Fruit fly (Drosophila melanogaster) whole organism, wandering third instar larva: ENCODE data around the gene Hsp67Ba.

Experiments
- Abd-B ChIP-seq: fragments of >200 bp; optimal IDR thresholded peaks from 2 replicates; lab custom pipeline; 2017; ENCODE audit warnings: missing biosample characterization, missing genetic modification characterization
- GATAd ChIP-seq: sonication (Bioruptor generic); optimal IDR thresholded peaks from 2 replicates; lab custom pipeline; 2016; ENCODE audit warnings: missing biosample characterization, missing genetic modification characterization
- HLH106 ChIP-seq: fragments of 200-800 bp; optimal IDR thresholded peaks from 3 replicates; lab custom pipeline; 2019; ENCODE audit warnings: missing biosample characterization, mild to moderate bottlenecking, missing genetic modification characterization, moderate library complexity
- Mio ChIP-seq: sonication (Bioruptor generic); optimal IDR thresholded peaks from 2 replicates; lab custom pipeline; 2016; ENCODE audit warnings: missing biosample characterization, missing genetic modification characterization
- Myc ChIP-seq: fragments of >200 bp; optimal IDR thresholded peaks from 2 replicates; lab custom pipeline; 2017
- OdsH ChIP-seq: fragments of 200-800 bp; sonication (Bioruptor generic); optimal IDR thresholded peaks from 2 replicates; lab custom pipeline; 2016; ENCODE audit warnings: missing biosample characterization, mild to moderate bottlenecking, missing genetic modification characterization
- br ChIP-seq: fragments of 200-800 bp; sonication (Bioruptor generic); optimal IDR thresholded peaks from 2 replicates; lab custom pipeline; 2016; ENCODE audit warnings: missing biosample characterization, missing genetic modification characterization
- dl ChIP-seq, 2 experiments: fragments of 175-275, 200-275 bp in 1 of 2; fragments of 200-275 bp in 1 of 2; sonication (Bioruptor generic); optimal IDR thresholded peaks; lab custom pipeline; 2018; ENCODE audit warnings: mild to moderate bottlenecking in 2 of 2, missing biosample characterization in 2 of 2, missing genetic modification characterization in 2 of 2, moderate library complexity in 2 of 2; ENCODE audit not compliant: partially characterized antibody in 2 of 2, insufficient read depth in 1 of 2
- dsf ChIP-seq: sonication (Bioruptor generic); optimal IDR thresholded peaks from 2 replicates; lab custom pipeline; 2016; ENCODE audit warnings: missing biosample characterization, missing genetic modification characterization, borderline replicate concordance
- ey ChIP-seq: fragments of 200-800 bp; sonication (Bioruptor generic); optimal IDR thresholded peaks from 2 replicates; lab custom pipeline; 2016; ENCODE audit warnings: missing biosample characterization, missing genetic modification characterization
- foxo ChIP-seq, 2 experiments: fragments of 200-800 bp; sonication (Bioruptor generic); optimal IDR thresholded peaks; 2 replicates in 1 of 2; 3 replicates in 1 of 2; lab custom pipeline; 2016 to 2017; ENCODE audit warnings: missing biosample characterization in 2 of 2, missing genetic modification characterization in 2 of 2
- fru ChIP-seq: fragments of 200-800 bp; sonication (Bioruptor generic); optimal IDR thresholded peaks from 3 replicates; lab custom pipeline; 2016; ENCODE audit warnings: missing biosample characterization, mild to moderate bottlenecking, missing genetic modification characterization
- pan ChIP-seq: fragments of >200 bp; optimal IDR thresholded peaks from 2 replicates; lab custom pipeline; 2017
- psq ChIP-seq: fragments of 200-800 bp; sonication (Bioruptor generic); optimal IDR thresholded peaks from 3 replicates; lab custom pipeline; 2017; ENCODE audit warnings: missing biosample characterization, mild to moderate bottlenecking, missing genetic modification characterization, moderate library complexity
- sage ChIP-seq: fragments of 200-800 bp; sonication (Bioruptor generic); optimal IDR thresholded peaks from 2 replicates; lab custom pipeline; 2016; ENCODE audit warnings: missing biosample characterization, mild to moderate bottlenecking, missing genetic modification characterization
- tai ChIP-seq: sonication (Bioruptor generic); optimal IDR thresholded peaks from 2 replicates; lab custom pipeline; 2016; ENCODE audit warnings: missing biosample characterization, missing genetic modification characterization
- usp ChIP-seq: fragments of >200 bp; optimal IDR thresholded peaks from 2 replicates; lab custom pipeline; 2017; ENCODE audit warnings: missing biosample characterization, missing genetic modification characterization
- woc ChIP-seq: sonication (Bioruptor generic); optimal IDR thresholded peaks from 2 replicates; lab custom pipeline; 2016; ENCODE audit warnings: missing biosample characterization, mild to moderate bottlenecking, missing genetic modification characterization

Gene Hsp67Ba

dm6 chr3L:9333745-9334382 is 45.5 kb downstream of the Hsp67Ba start, which contains the start of gene PGRP-LA:
TSS of gene PGRP-LA (plus strand) at chr3L:9334332.
- no peak for TF ChIP-seq Abd-B (GFP tag; lab: Kevin White, UChicago)
- no peak for TF ChIP-seq dsf (GFP tag; lab: Kevin White, UChicago)
- no peak for TF ChIP-seq OdsH (GFP tag; lab: Kevin White, UChicago)
- TF ChIP-seq ey (GFP tag; lab: Kevin White, UChicago): no peak
- TF ChIP-seq br (GFP tag; lab: Kevin White, UChicago): no peak
- no peak for TF ChIP-seq fru (GFP tag; lab: Kevin White, UChicago)
- TF ChIP-seq sage (GFP tag; lab: Kevin White, UChicago): no peak
- TF ChIP-seq HLH106: peak; percentile 18
- TF ChIP-seq foxo (GFP tag; optimal IDR thresholded peaks at IDR 0.05; lab: Kevin White, UChicago): peak in 1 of 2 experiments; percentile 2
- no peak for TF ChIP-seq woc (GFP tag; lab: Kevin White, UChicago)
- TF ChIP-seq tai (GFP tag; lab: Kevin White, UChicago): no peak
- TF ChIP-seq Mio (GFP tag; lab: Kevin White, UChicago): no peak
- TF ChIP-seq Myc (lab: Kevin White, UChicago): peak; percentile 32
- TF ChIP-seq pan: no peak
- no peak for TF ChIP-seq GATAd (GFP tag; lab: Kevin White, UChicago)
- TF ChIP-seq psq: no peak
- TF ChIP-seq usp (GFP tag; lab: Kevin White, UChicago): no peak
- TF ChIP-seq dl (GFP tag; optimal IDR thresholded peaks at IDR 0.05; lab: Kevin White, UChicago; ENCODE audit: insufficient read depth in 1 of 2, partially characterized antibody in 2 of 2): no peak
